Fruit fly (Drosophila melanogaster) whole organism, embryonic: Measurements from ENCODE around the gene AANATL7.

Experiments used
- CG17361 ChIP-seq: fragments of 200-800 bp; sonication (Bioruptor generic); IDR thresholded peaks from 3 replicates; pipeline ENCODE4 v1.3.6; 2022; ENCODE audit warnings: missing biosample characterization, missing genetic modification characterization
- CG2120 ChIP-seq: fragments of 200-800 bp; sonication (Bioruptor generic); optimal IDR thresholded peaks from 3 replicates; lab custom pipeline; 2016; ENCODE audit warnings: missing biosample characterization, missing genetic modification characterization
- CG4424 ChIP-seq: fragments of 200-800 bp; sonication (Bioruptor generic); optimal IDR thresholded peaks from 3 replicates; lab custom pipeline; 2016; ENCODE audit warnings: missing biosample characterization, missing genetic modification characterization
- CG4707 ChIP-seq: fragments of 200-800 bp; sonication (Bioruptor generic); optimal IDR thresholded peaks from 2 replicates; lab custom pipeline; 2018; ENCODE audit warnings: missing biosample characterization, mild to moderate bottlenecking, missing genetic modification characterization, moderate library complexity
- CG8290 ChIP-seq, 3 experiments: fragments of 200-800 bp; sonication (Bioruptor generic); optimal IDR thresholded peaks; 2 replicates each; lab custom pipeline; 2016 to 2019; ENCODE audit warnings: missing biosample characterization in 3 of 3, missing genetic modification characterization in 3 of 3, mild to moderate bottlenecking in 2 of 3, moderate library complexity in 1 of 3
- Dad ChIP-seq: fragments of 200-800 bp; sonication (Bioruptor generic); optimal IDR thresholded peaks from 3 replicates; lab custom pipeline; 2016; ENCODE audit warnings: missing biosample characterization, missing genetic modification characterization
- ase ChIP-seq: fragments of 200-800 bp; sonication (Bioruptor generic); IDR thresholded peaks from 3 replicates; pipeline ENCODE4 v1.3.6; 2022; ENCODE audit warnings: missing biosample characterization, missing genetic modification characterization
- corto ChIP-seq: fragments of 200-800 bp; sonication (Bioruptor generic); optimal IDR thresholded peaks from 2 replicates; lab custom pipeline; 2016; ENCODE audit warnings: missing biosample characterization, mild to moderate bottlenecking, missing genetic modification characterization, moderate library complexity
- gem ChIP-seq: fragments of 200-800 bp; sonication (Bioruptor generic); optimal IDR thresholded peaks from 2 replicates; lab custom pipeline; 2019; ENCODE audit warnings: missing biosample characterization, mild to moderate bottlenecking, missing genetic modification characterization, moderate library complexity
- vnd ChIP-seq: fragments of 200-800 bp; sonication (Bioruptor generic); IDR thresholded peaks from 3 replicates; pipeline ENCODE4 v1.3.6; 2022; ENCODE audit warnings: missing biosample characterization, missing genetic modification characterization; ENCODE audit not compliant: partially characterized antibody

DNA sequence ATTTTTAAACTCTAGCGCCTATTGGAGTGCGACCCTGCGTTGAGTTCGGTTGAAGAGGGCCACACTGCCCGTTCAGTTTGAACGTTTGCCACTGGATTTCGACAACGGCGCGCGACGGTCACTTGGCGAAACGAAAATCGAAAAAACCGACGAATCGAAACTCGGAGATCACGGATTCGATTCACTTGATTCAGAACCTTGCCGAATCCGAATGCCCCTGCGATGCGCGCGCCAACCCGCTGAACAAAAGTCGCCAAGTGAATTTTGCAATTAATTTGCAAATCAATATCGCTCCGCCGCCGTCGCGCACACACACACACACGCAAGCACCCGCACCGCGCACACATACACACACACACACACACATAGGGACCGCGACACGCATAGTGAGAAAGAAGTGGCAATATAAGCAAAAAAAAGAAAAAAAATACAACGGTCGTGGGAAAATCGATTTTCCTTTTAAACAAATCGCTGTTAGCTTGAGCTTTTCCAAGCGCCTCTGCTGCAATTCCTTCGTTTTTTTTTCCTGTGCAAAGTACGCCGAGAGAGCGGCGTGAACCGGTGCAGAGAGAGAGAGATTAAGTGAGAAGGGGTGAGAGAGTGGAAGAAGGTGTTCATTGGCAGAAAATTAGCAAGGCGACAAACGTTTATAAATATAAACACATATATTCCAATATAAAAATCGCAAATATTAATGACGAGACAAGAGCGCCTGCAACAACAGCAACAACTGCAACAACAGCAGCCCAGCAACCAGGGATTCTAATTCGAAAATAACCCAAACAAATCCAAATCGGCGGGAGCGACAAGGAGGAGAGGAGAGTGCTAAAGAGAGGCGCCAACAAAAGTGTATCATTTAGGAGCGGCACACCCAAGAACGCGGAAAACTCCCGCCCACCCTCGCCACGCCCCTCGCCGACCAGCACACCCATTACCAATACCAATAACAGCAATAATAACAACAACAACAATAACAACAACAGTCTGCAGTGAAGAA lies 8.0 kb downstream of the AANATL7 start, which contains the start of gene egh:
- peak; percentile 27 for TF ChIP-seq corto
- TF ChIP-seq ase (GFP tag; lab: Robert Waterston, UW): peak; percentile 31; the same call in 1 of the 3 replicates
- no peak for TF ChIP-seq CG4424 (GFP tag; lab: Kevin White, UChicago)
- TF ChIP-seq CG4707: no peak
- peak; percentile 2 for TF ChIP-seq Dad (GFP tag; lab: Kevin White, UChicago)
- TF ChIP-seq vnd: no peak
- TF ChIP-seq gem (tag; lab: Kevin White, UChicago): peak; percentile 21
- TF ChIP-seq CG8290 (GFP tag; optimal IDR thresholded peaks at IDR 0.05; lab: Kevin White, UChicago): no peak
- peak in 1 of 2 experiments; percentile 24 for TF ChIP-seq CG8290 (tag; optimal IDR thresholded peaks at IDR 0.05; lab: Kevin White, UChicago)
- peak; percentile 36 for TF ChIP-seq CG2120 (GFP tag; lab: Kevin White, UChicago)
- no peak for TF ChIP-seq CG17361 (GFP tag; lab: Robert Waterston, UW)
